Fruit fly (Drosophila melanogaster) whole organism, pupa: ENCODE measurements around the gene nero.

Source experiments
- CG12605 ChIP-seq: fragments of 200-800 bp; sonication (Bioruptor generic); IDR thresholded peaks from 2 replicates; pipeline ENCODE4 v1.3.6; 2022; ENCODE audit warnings: missing biosample characterization, missing genetic modification characterization
- CG13204 ChIP-seq: fragments of 200-800 bp; sonication (Bioruptor generic); optimal IDR thresholded peaks from 2 replicates; lab custom pipeline; 2018; ENCODE audit warnings: missing biosample characterization, mild to moderate bottlenecking, missing genetic modification characterization, moderate library complexity
- CG4496 ChIP-seq: fragments of 200-800 bp; sonication (Bioruptor generic); IDR thresholded peaks from 3 replicates; pipeline ENCODE4 v1.3.6; 2022; ENCODE audit warnings: missing biosample characterization, missing genetic modification characterization
- CG8301 ChIP-seq: fragments of 200-800 bp; sonication (Bioruptor generic); optimal IDR thresholded peaks from 2 replicates; lab custom pipeline; 2018; ENCODE audit warnings: missing biosample characterization, mild to moderate bottlenecking, missing genetic modification characterization
- CG9948 ChIP-seq: fragments of 200-800 bp; sonication (Bioruptor generic); optimal IDR thresholded peaks from 2 replicates; lab custom pipeline; 2018; ENCODE audit warnings: missing biosample characterization, mild to moderate bottlenecking, missing genetic modification characterization, moderate library complexity
- EcR ChIP-seq: fragments of 200-800 bp; sonication (Bioruptor generic); optimal IDR thresholded peaks from 3 replicates; lab custom pipeline; 2019; ENCODE audit warnings: missing biosample characterization, missing genetic modification characterization, mild to moderate bottlenecking, moderate library complexity, missing genetic modification reagents
- Ets98B ChIP-seq: fragments of 200-800 bp; sonication (Bioruptor generic); IDR thresholded peaks from 2 replicates; pipeline ENCODE4 v1.3.6; 2022; ENCODE audit warnings: missing biosample characterization, missing genetic modification characterization
- Pif1A ChIP-seq: fragments of 200-800 bp; sonication (Bioruptor generic); optimal IDR thresholded peaks from 3 replicates; lab custom pipeline; 2016; ENCODE audit warnings: missing biosample characterization, missing genetic modification characterization
- Pif1B ChIP-seq: fragments of 200-800 bp; sonication (Bioruptor generic); optimal IDR thresholded peaks from 3 replicates; lab custom pipeline; 2016; ENCODE audit warnings: missing biosample characterization, missing genetic modification characterization
- Snoo ChIP-seq: fragments of 200-800 bp; sonication (Bioruptor generic); optimal IDR thresholded peaks from 3 replicates; lab custom pipeline; 2017; ENCODE audit warnings: missing biosample characterization, mild to moderate bottlenecking, missing genetic modification characterization, inconsistent platforms
- rn ChIP-seq: fragments of 200-800 bp; sonication (Bioruptor generic); IDR thresholded peaks from 2 replicates; pipeline ENCODE4 v1.3.6; 2022; ENCODE audit warnings: missing biosample characterization, missing genetic modification characterization

DNA sequence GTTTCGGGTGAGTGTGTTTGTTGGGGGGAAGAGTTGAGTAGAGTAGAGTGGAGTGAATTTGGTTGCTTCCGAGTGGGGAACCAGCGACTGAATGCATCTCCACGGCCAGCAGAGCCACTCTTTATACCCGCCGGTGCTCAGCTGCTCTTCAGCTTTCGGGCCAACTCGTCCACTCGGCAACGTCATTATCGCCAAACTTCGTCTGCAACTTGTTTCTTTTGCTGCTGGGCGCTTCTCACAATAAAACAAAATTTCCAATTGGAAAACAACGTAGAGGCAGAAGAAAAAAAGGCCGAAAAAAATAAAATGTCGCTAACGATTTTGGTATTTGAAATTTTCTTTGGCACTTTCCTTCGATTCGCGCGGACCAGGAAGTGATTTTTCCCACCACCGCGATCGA, 17.3 kb upstream of the nero start, which contains the start of gene CG2150:
- TF ChIP-seq Pif1A (GFP tag; lab: Kevin White, UChicago): no peak
- no peak for TF ChIP-seq rn (GFP tag; lab: Robert Waterston, UW)
- TF ChIP-seq CG4496 (GFP tag; lab: Robert Waterston, UW): peak; percentile 16; the same call in 1 of the 3 replicates
- no peak for TF ChIP-seq Snoo (tag; lab: Kevin White, UChicago)
- TF ChIP-seq Pif1B (GFP tag; lab: Kevin White, UChicago): no peak
- no peak for TF ChIP-seq CG8301 (tag; lab: Kevin White, UChicago)
- no peak for TF ChIP-seq EcR (GFP tag; lab: Kevin White, UChicago)
- peak; percentile 24; the same call in 1 of the 2 replicates for TF ChIP-seq Ets98B
- no peak for TF ChIP-seq CG9948
- TF ChIP-seq CG13204 (GFP tag; lab: Kevin White, UChicago): no peak
- no peak for TF ChIP-seq CG12605 (GFP tag; lab: Robert Waterston, UW)
